Worm (Caenorhabditis elegans) whole organism, L4 larva: ENCODE measurements around the gene sas-5.
A peak's percentile ranks its signal among the peaks of the same experiment; 100 is the strongest.

Experiments
- F26F4.8 ChIP-seq: fragments of 200-800 bp; sonication (Bioruptor generic); conservative IDR thresholded peaks from 2 replicates; pipeline ENCODE4 v1.3.6; 2022; ENCODE audit warnings: missing genetic modification characterization, missing compliant biosample characterization
- F44E2.7 ChIP-seq: fragments of 200-800 bp; sonication (Bioruptor generic); IDR thresholded peaks from 2 replicates; pipeline ENCODE4 v2.1.2; 2022; ENCODE audit warnings: missing genetic modification characterization, missing compliant biosample characterization
- aha-1 ChIP-seq: fragments of 150-350 bp; peaks from one replicate; lab custom pipeline; 2014; ENCODE audit warnings: missing biosample characterization, missing genetic modification characterization
- arid-1 ChIP-seq: fragments of 200-800 bp; sonication (Bioruptor generic); conservative IDR thresholded peaks from 2 replicates; pipeline ENCODE4 v1.3.6; 2022; ENCODE audit warnings: missing genetic modification reagents, missing genetic modification characterization, missing compliant biosample characterization
- ceh-20 ChIP-seq: fragments of 200-800 bp; sonication (Bioruptor generic); IDR thresholded peaks from 2 replicates; pipeline ENCODE4 v1.3.6; 2022; ENCODE audit warnings: missing genetic modification reagents, missing genetic modification characterization, missing compliant biosample characterization
- ceh-28 ChIP-seq: fragments of 150-350 bp; optimal IDR thresholded peaks from 2 replicates; lab custom pipeline; 2014; ENCODE audit warnings: missing biosample characterization, missing genetic modification reagents, missing genetic modification characterization
- ceh-62 ChIP-seq: sonication (generic microtip); optimal IDR thresholded peaks from 2 replicates; lab custom pipeline; 2017; ENCODE audit warnings: missing biosample characterization, missing genetic modification characterization
- daf-12 ChIP-seq: fragments of 150-350 bp; optimal IDR thresholded peaks from 2 replicates; lab custom pipeline; 2014; ENCODE audit warnings: missing biosample characterization, missing genetic modification reagents, missing genetic modification characterization
- daf-16 ChIP-seq, 3 experiments: sonication (generic microtip); optimal IDR thresholded peaks; 2 replicates each; lab custom pipeline; 2016 to 2017; ENCODE audit warnings: missing genetic modification characterization in 3 of 3, missing genetic modification reagents in 3 of 3, mild to moderate bottlenecking in 2 of 3, missing compliant biosample characterization in 2 of 3, missing biosample characterization in 1 of 3, moderate library complexity in 1 of 3
- daf-19 ChIP-seq: fragments of 200-800 bp; sonication (Bioruptor generic); conservative IDR thresholded peaks from 2 replicates; pipeline ENCODE4 v1.3.6; 2022; ENCODE audit warnings: missing genetic modification characterization, missing compliant biosample characterization
- daf-8 ChIP-seq: fragments of 200-800 bp; sonication (Bioruptor generic); IDR thresholded peaks from 2 replicates; pipeline ENCODE4 v1.3.6; 2022; ENCODE audit warnings: missing genetic modification characterization, missing compliant biosample characterization
- dmd-6 ChIP-seq: fragments of 200-800 bp; sonication (Bioruptor generic); IDR thresholded peaks from 2 replicates; pipeline ENCODE4 v1.3.6; 2022; ENCODE audit warnings: missing genetic modification reagents, missing genetic modification characterization, missing compliant biosample characterization
- gei-8 ChIP-seq: fragments of 200-800 bp; sonication (Bioruptor generic); optimal IDR thresholded peaks from 2 replicates; lab custom pipeline; 2018; ENCODE audit warnings: mild to moderate bottlenecking, missing genetic modification characterization, missing compliant biosample characterization
- hif-1 ChIP-seq, 2 experiments: sonication (generic microtip); optimal IDR thresholded peaks; 2 replicates each; lab custom pipeline; 2016 to 2017; ENCODE audit warnings: missing compliant biosample characterization in 2 of 2, missing genetic modification characterization in 2 of 2, missing genetic modification reagents in 2 of 2, missing genotype in 2 of 2, mild to moderate bottlenecking in 1 of 2
- hlh-30 ChIP-seq: sonication (generic microtip); optimal IDR thresholded peaks from 2 replicates; lab custom pipeline; 2017; ENCODE audit warnings: antibody characterized with exemption, mild to moderate bottlenecking, missing genetic modification characterization, missing compliant biosample characterization; ENCODE audit not compliant: insufficient read depth
- hmg-1.1 ChIP-seq: fragments of 200-800 bp; sonication (Bioruptor generic); IDR thresholded peaks from 2 replicates; pipeline ENCODE4 v1.3.6; 2022; ENCODE audit warnings: missing genetic modification reagents, missing genetic modification characterization, missing compliant biosample characterization
- jun-1 ChIP-seq: fragments of 150-350 bp; optimal IDR thresholded peaks from 2 replicates; lab custom pipeline; 2014; ENCODE audit warnings: missing biosample characterization, missing genetic modification reagents, missing genetic modification characterization
- lim-7 ChIP-seq: fragments of 200-800 bp; sonication (Bioruptor generic); IDR thresholded peaks from 2 replicates; pipeline ENCODE4 v1.3.6; 2022; ENCODE audit warnings: missing genetic modification characterization, missing compliant biosample characterization
- lin-1 ChIP-seq: fragments of 200-800 bp; sonication (Bioruptor generic); IDR thresholded peaks from 2 replicates; pipeline ENCODE4 v1.3.6; 2022; ENCODE audit warnings: missing genetic modification reagents, missing genetic modification characterization, missing compliant biosample characterization
- lin-13 ChIP-seq: fragments of 150-350 bp; optimal IDR thresholded peaks from 2 replicates; lab custom pipeline; 2014; ENCODE audit warnings: missing biosample characterization, missing genetic modification reagents, missing genetic modification characterization
- lin-29 ChIP-seq: fragments of 200-800 bp; sonication (Bioruptor generic); IDR thresholded peaks from 2 replicates; pipeline ENCODE4 v1.3.6; 2022; ENCODE audit warnings: missing genetic modification reagents, missing genetic modification characterization, missing compliant biosample characterization
- lin-38 ChIP-seq: fragments of 200-800 bp; sonication (Bioruptor generic); IDR thresholded peaks from 2 replicates; pipeline ENCODE4 v1.3.6; 2022; ENCODE audit warnings: missing genetic modification reagents, missing genetic modification characterization, missing compliant biosample characterization
- lsy-2 ChIP-seq, 2 experiments: fragments of 150-350 bp in 1 of 2; sonication (generic microtip) in 1 of 2; optimal IDR thresholded peaks; 2 replicates each; lab custom pipeline; 2014 to 2017; ENCODE audit warnings: missing biosample characterization in 2 of 2, missing genetic modification characterization in 2 of 2
- madf-9 ChIP-seq: fragments of 200-800 bp; sonication (Bioruptor generic); conservative IDR thresholded peaks from 2 replicates; pipeline ENCODE4 v1.3.6; 2022; ENCODE audit warnings: missing genetic modification reagents, missing genetic modification characterization, missing compliant biosample characterization
- mdl-1 ChIP-seq, 2 experiments: fragments of 150-350 bp in 1 of 2; sonication (generic microtip) in 1 of 2; optimal IDR thresholded peaks; 2 replicates each; lab custom pipeline; 2014 to 2017; ENCODE audit warnings: missing biosample characterization in 2 of 2, missing genetic modification characterization in 2 of 2
- mep-1 ChIP-seq: fragments of 150-350 bp; sonication (generic microtip); optimal IDR thresholded peaks from 3 replicates; lab custom pipeline; 2014; ENCODE audit warnings: missing biosample characterization, missing genetic modification characterization
- mes-2 ChIP-seq: sonication (generic microtip); optimal IDR thresholded peaks from 2 replicates; lab custom pipeline; 2016; ENCODE audit warnings: missing genotype, mild to moderate bottlenecking, missing genetic modification characterization, missing compliant biosample characterization; ENCODE audit not compliant: poor library complexity, severe bottlenecking
- mxl-3 ChIP-seq: fragments of 200-800 bp; sonication (Bioruptor generic); optimal IDR thresholded peaks from 2 replicates; lab custom pipeline; 2018; ENCODE audit warnings: mild to moderate bottlenecking, missing genetic modification characterization, missing compliant biosample characterization
- nhr-102 ChIP-seq: sonication (generic microtip); optimal IDR thresholded peaks from 2 replicates; lab custom pipeline; 2016; ENCODE audit warnings: mild to moderate bottlenecking, missing genetic modification characterization, moderate library complexity, missing compliant biosample characterization
- nhr-25 ChIP-seq: sonication (generic microtip); optimal IDR thresholded peaks from 2 replicates; lab custom pipeline; 2017; ENCODE audit warnings: missing genetic modification characterization, mild to moderate bottlenecking, missing compliant biosample characterization, antibody characterized with exemption, moderate library complexity, borderline replicate concordance; ENCODE audit not compliant: insufficient read depth
- nhr-28 ChIP-seq: fragments of 150-350 bp; optimal IDR thresholded peaks from 2 replicates; lab custom pipeline; 2014; ENCODE audit warnings: missing biosample characterization, missing genetic modification characterization
- nhr-41 ChIP-seq: fragments of 200-800 bp; sonication (Bioruptor generic); IDR thresholded peaks from 2 replicates; pipeline ENCODE4 v1.3.6; 2022; ENCODE audit warnings: missing genetic modification reagents, missing genetic modification characterization, missing compliant biosample characterization
- nhr-6 ChIP-seq: fragments of 150-350 bp; optimal IDR thresholded peaks from 2 replicates; lab custom pipeline; 2014; ENCODE audit warnings: missing biosample characterization, missing genetic modification characterization
- nhr-76 ChIP-seq: fragments of 150-350 bp; optimal IDR thresholded peaks from 2 replicates; lab custom pipeline; 2014; ENCODE audit warnings: missing biosample characterization, missing genetic modification characterization
- pha-4 ChIP-seq, 2 experiments: fragments of 150-350 bp in 1 of 2; fragments of 200-800 bp in 1 of 2; sonication (Bioruptor generic) in 1 of 2; IDR thresholded peaks in 1 of 2; optimal IDR thresholded peaks in 1 of 2; 2 replicates each; pipeline versions ENCODE4 v1.3.6 to Lab custom; 2014 to 2022; ENCODE audit warnings: missing genetic modification characterization in 2 of 2, missing genetic modification reagents in 2 of 2, missing biosample characterization in 1 of 2, missing compliant biosample characterization in 1 of 2
- php-3 ChIP-seq: fragments of 200-800 bp; sonication (Bioruptor generic); IDR thresholded peaks from 2 replicates; pipeline ENCODE4 v1.3.6; 2022; ENCODE audit warnings: missing genetic modification reagents, missing genetic modification characterization, missing compliant biosample characterization
- rbr-2 ChIP-seq: sonication (generic microtip); optimal IDR thresholded peaks from 2 replicates; lab custom pipeline; 2016; ENCODE audit warnings: missing genotype, missing genetic modification characterization, missing compliant biosample characterization
- saeg-2 ChIP-seq: fragments of 200-800 bp; sonication (Bioruptor generic); IDR thresholded peaks from 2 replicates; pipeline ENCODE4 v1.3.6; 2022; ENCODE audit warnings: missing genetic modification reagents, missing genetic modification characterization, missing compliant biosample characterization
- set-16 ChIP-seq: fragments of 200-800 bp; sonication (Bioruptor generic); IDR thresholded peaks from 2 replicates; pipeline ENCODE4 v1.3.6; 2022; ENCODE audit warnings: missing genetic modification reagents, missing genetic modification characterization, missing compliant biosample characterization
- skn-1 ChIP-seq: fragments of 150-350 bp; optimal IDR thresholded peaks from 2 replicates; lab custom pipeline; 2014; ENCODE audit warnings: missing biosample characterization, missing genetic modification characterization
- tag-97 ChIP-seq: fragments of 200-800 bp; sonication (Bioruptor generic); IDR thresholded peaks from 2 replicates; pipeline ENCODE4 v1.3.6; 2022; ENCODE audit warnings: missing genetic modification characterization, missing compliant biosample characterization
- unc-62 ChIP-seq, 3 experiments: fragments of 150-350 bp in 1 of 3; sonication (generic microtip); optimal IDR thresholded peaks in 2 of 3; peaks in 1 of 3; 1 replicate in 1 of 3; 2 replicates in 2 of 3; lab custom pipeline; 2014 to 2017; ENCODE audit warnings: missing biosample characterization in 3 of 3, missing genetic modification characterization in 3 of 3, missing genetic modification reagents in 3 of 3, missing genotype in 1 of 3
- zag-1 ChIP-seq: fragments of 150-350 bp; optimal IDR thresholded peaks from 2 replicates; lab custom pipeline; 2014; ENCODE audit warnings: missing biosample characterization, missing genetic modification characterization
- zfp-2 ChIP-seq: sonication (generic microtip); optimal IDR thresholded peaks from 2 replicates; lab custom pipeline; 2016; ENCODE audit warnings: mild to moderate bottlenecking, missing genetic modification characterization, missing compliant biosample characterization
- zip-2 ChIP-seq: fragments of 150-350 bp; optimal IDR thresholded peaks from 2 replicates; lab custom pipeline; 2014; ENCODE audit warnings: missing biosample characterization, missing genetic modification characterization
- ztf-11 ChIP-seq: fragments of 150-350 bp; optimal IDR thresholded peaks from 2 replicates; lab custom pipeline; 2014; ENCODE audit warnings: missing biosample characterization, missing genetic modification characterization

The sas-5 gene

ce11 chrV:11570169-11570651 is 40.3 kb upstream of the sas-5 start, which contains the start of the genes nhr-101 and pms-2:
nhr-101 (plus strand) TSS chrV:11570476.
pms-2 (minus strand) TSS chrV:11570601.
- no peak for TF ChIP-seq zag-1
- TF ChIP-seq zfp-2 = no peak
- TF ChIP-seq daf-16 (GFP tag; optimal IDR thresholded peaks at IDR 0.05; lab: Kevin White, UChicago) = no peak
- no peak for TF ChIP-seq daf-16 (tag; optimal IDR thresholded peaks at IDR 0.05; lab: Kevin White, UChicago)
- peak; percentile 22 for TF ChIP-seq nhr-28
- TF ChIP-seq ceh-62 (tag; lab: Kevin White, UChicago) = no peak
- no peak for TF ChIP-seq lim-7 (GFP tag; lab: Robert Waterston, UW)
- TF ChIP-seq mxl-3 = peak; percentile 61
- no peak for TF ChIP-seq aha-1 (tag; lab: Kevin White, UChicago)
- TF ChIP-seq skn-1 (tag; lab: Kevin White, UChicago) = no peak
- TF ChIP-seq madf-9 = no peak
- TF ChIP-seq ceh-20 (GFP tag; lab: Robert Waterston, UW) = no peak
- peak; percentile 32 for TF ChIP-seq dmd-6
- no peak for TF ChIP-seq gei-8
- no peak for TF ChIP-seq lin-1 (GFP tag; lab: Robert Waterston, UW)
- peak; percentile 73 for TF ChIP-seq hlh-30 (tag; lab: Kevin White, UChicago)
- TF ChIP-seq hif-1 (tag; optimal IDR thresholded peaks at IDR 0.05; lab: Kevin White, UChicago) = no peak
- no peak for TF ChIP-seq F44E2.7 (GFP tag; lab: Robert Waterston, UW)
- no peak for TF ChIP-seq nhr-76 (tag; lab: Kevin White, UChicago)
- TF ChIP-seq arid-1 (GFP tag; lab: Robert Waterston, UW) = no peak
- no peak for TF ChIP-seq hmg-1.1 (GFP tag; lab: Robert Waterston, UW)
- TF ChIP-seq mdl-1 (tag; optimal IDR thresholded peaks at IDR 0.05; lab: Kevin White, UChicago) = peak in 1 of 2 experiments; percentile 53
- no peak for TF ChIP-seq F26F4.8 (GFP tag; lab: Robert Waterston, UW)
- TF ChIP-seq set-16 (GFP tag; lab: Robert Waterston, UW) = no peak

DNA sequence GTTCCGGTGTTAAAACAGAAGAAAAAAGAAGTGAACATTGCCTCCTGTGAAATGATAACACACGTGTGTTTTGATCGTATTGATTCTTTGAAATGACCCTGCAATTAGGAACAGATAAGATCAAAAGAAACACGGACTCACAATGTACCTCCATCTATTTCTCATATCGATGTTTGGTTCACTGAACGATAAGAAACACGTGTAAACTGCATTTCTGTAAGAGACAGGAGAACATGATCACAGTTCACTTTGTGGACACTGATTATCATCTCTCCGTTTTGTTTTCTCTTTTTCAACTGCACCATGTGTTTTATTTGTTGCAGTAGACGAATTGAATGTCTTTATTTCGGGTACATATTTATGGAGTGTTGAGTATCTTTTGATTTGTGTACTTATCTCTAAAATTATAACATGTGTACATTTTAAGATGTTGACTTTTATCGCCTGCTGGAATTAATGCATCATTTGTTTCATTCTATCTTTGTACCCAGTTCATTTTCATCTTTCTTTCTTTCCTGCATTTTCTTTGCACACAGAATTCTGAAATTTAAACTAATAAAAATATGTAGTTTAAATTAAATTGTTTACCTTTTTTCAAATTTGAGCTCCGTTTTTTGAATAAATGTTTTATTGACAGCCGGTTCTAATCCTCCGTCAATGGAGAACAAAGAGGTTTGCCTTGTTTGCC is 37.6 kb upstream of the sas-5 start, which contains the start of the genes H12C20.7 and nhr-68:
H12C20.7 (minus strand) TSS at position 188 of the 688 bp plus-strand sequence.
nhr-68 (plus strand) TSS at position 638 of the 688 bp plus-strand sequence.
- peak; percentile 85 for TF ChIP-seq mep-1
- peak; percentile 38 for TF ChIP-seq rbr-2 (tag; lab: Kevin White, UChicago)
- peak; percentile 37 for TF ChIP-seq jun-1 (tag; lab: Kevin White, UChicago)
- TF ChIP-seq nhr-25 (tag; lab: Kevin White, UChicago) = peak; percentile 55
- no peak for TF ChIP-seq daf-8 (GFP tag; lab: Robert Waterston, UW)
- TF ChIP-seq gei-8 = peak; percentile 98
- TF ChIP-seq lsy-2 (tag; optimal IDR thresholded peaks at IDR 0.05; lab: Kevin White, UChicago) = peak in 1 of 2 experiments; percentile 93
- no peak for TF ChIP-seq tag-97 (GFP tag; lab: Robert Waterston, UW)
- peak; percentile 97 for TF ChIP-seq nhr-28
- peak; percentile 62 for TF ChIP-seq lin-38 (GFP tag; lab: Robert Waterston, UW)
- peak in 1 of 2 experiments; percentile 99 for TF ChIP-seq unc-62 (GFP tag; optimal IDR thresholded peaks at IDR 0.05 in 1 of 2; lab: Kevin White, UChicago)
- no peak for TF ChIP-seq unc-62 (tag; optimal IDR thresholded peaks at IDR 0.05; lab: Kevin White, UChicago)
- TF ChIP-seq daf-12 = no peak
- TF ChIP-seq pha-4 (GFP tag; IDR thresholded peaks at IDR 0.05; lab: Robert Waterston, UW) = peak; percentile 73
- TF ChIP-seq pha-4 (tag; optimal IDR thresholded peaks at IDR 0.05; lab: Kevin White, UChicago) = no peak
- peak; percentile 95 for TF ChIP-seq daf-16 (GFP tag; optimal IDR thresholded peaks at IDR 0.05; lab: Kevin White, UChicago)
- peak; percentile 100 for TF ChIP-seq daf-16 (tag; optimal IDR thresholded peaks at IDR 0.05; lab: Kevin White, UChicago)
- peak; percentile 70 for TF ChIP-seq lin-13 (GFP tag; lab: Kevin White, UChicago)
- TF ChIP-seq lin-29 (GFP tag; lab: Robert Waterston, UW) = peak; percentile 66; the same call in 1 of the 2 replicates
- peak; percentile 96 for TF ChIP-seq saeg-2
- TF ChIP-seq nhr-102 (tag; lab: Kevin White, UChicago) = peak; percentile 97
- TF ChIP-seq daf-19 (GFP tag; lab: Robert Waterston, UW) = 0 out of 2 replicates have a peak, but pooled peaks have one; percentile 40
- peak; percentile 55 for TF ChIP-seq zip-2 (tag; lab: Kevin White, UChicago)
- no peak for TF ChIP-seq mes-2
- TF ChIP-seq ceh-28 (tag; lab: Kevin White, UChicago) = no peak
- TF ChIP-seq nhr-6 (tag; lab: Kevin White, UChicago) = peak; percentile 48
- no peak for TF ChIP-seq F44E2.7 (GFP tag; lab: Robert Waterston, UW)
- peak; percentile 97 for TF ChIP-seq php-3 (GFP tag; lab: Robert Waterston, UW)
- peak; percentile 86 for TF ChIP-seq nhr-41 (GFP tag; lab: Robert Waterston, UW)
- no peak for TF ChIP-seq ztf-11 (tag; lab: Kevin White, UChicago)
- TF ChIP-seq madf-9 = peak; percentile 56; the same call in 1 of the 2 replicates
